Fruit fly (Drosophila melanogaster): ENCODE results near the gene Rpt3R.
A peak's percentile ranks its signal among the peaks of the same experiment; 100 is the strongest.

Gene Rpt3R

dm6 chr3R:9705008-9705628 lies 51.2 kb downstream of the Rpt3R start, which contains the start of gene Unc-115a (continued):
- TF ChIP-seq gcm2 (GFP tag; optimal IDR thresholded peaks at IDR 0.05) (peak; percentile 53), eve (GFP tag; optimal IDR thresholded peaks at IDR 0.05) (no peak), sd (tag; optimal IDR thresholded peaks at IDR 0.05) (peak; percentile 49), Asciz (GFP tag; optimal IDR thresholded peaks at IDR 0.05) (no peak), pum (GFP tag; optimal IDR thresholded peaks at IDR 0.05) (peak; percentile 6), tgo (GFP tag; IDR thresholded peaks at IDR 0.05) (no peak), Dek (tag; optimal IDR thresholded peaks at IDR 0.05) (peak; percentile 71), CG17612 (GFP tag; IDR thresholded peaks at IDR 0.05) (no peak), CG8765 (GFP tag; IDR thresholded peaks at IDR 0.05) (no peak), CG30403 (GFP tag; optimal IDR thresholded peaks at IDR 0.05) (peak; percentile 29), bab2 (GFP tag; optimal IDR thresholded peaks at IDR 0.05) (peak; percentile 15), CG16813 (GFP tag; IDR thresholded peaks at IDR 0.05; ENCODE audit: partially characterized antibody) (no peak), CG9609 (GFP tag; optimal IDR thresholded peaks at IDR 0.05) (peak; percentile 9), CG6791 (GFP tag; IDR thresholded peaks at IDR 0.05; ENCODE audit: partially characterized antibody) (no peak), caup (GFP tag; optimal IDR thresholded peaks at IDR 0.05; ENCODE audit: severe bottlenecking) (peak; percentile 61), CG11695 (GFP tag; IDR thresholded peaks at IDR 0.05) (no peak), CTCF (GFP tag; optimal IDR thresholded peaks at IDR 0.05) (peak; percentile 79), Adf1 (GFP tag; IDR thresholded peaks at IDR 0.05) (no peak), Deaf1 (tag; optimal IDR thresholded peaks at IDR 0.05) (peak; percentile 96), CG8290 (GFP tag; optimal IDR thresholded peaks at IDR 0.05) (peak; percentile 12), CG8290 (tag; optimal IDR thresholded peaks at IDR 0.05) (peak in 1 of 2 experiments; percentile 86), yki (optimal IDR thresholded peaks at IDR 0.05) (no peak), B-H2 (GFP tag; optimal IDR thresholded peaks at IDR 0.05) (peak; percentile 78), CG4360 (GFP tag; IDR thresholded peaks at IDR 0.05) (no peak), CG17568 (GFP tag; optimal IDR thresholded peaks at IDR 0.05) (no peak), Ets65A (GFP tag) (peak; percentile 90), amos (GFP tag; IDR thresholded peaks at IDR 0.05; ENCODE audit: partially characterized antibody) (no peak), Dbx (GFP tag; IDR thresholded peaks at IDR 0.05) (no peak), ems (GFP tag; optimal IDR thresholded peaks at IDR 0.05) (peak; percentile 17), lilli (GFP tag; optimal IDR thresholded peaks at IDR 0.05) (peak; percentile 39), fd96Cb (tag; optimal IDR thresholded peaks at IDR 0.05) (no peak), dmrt11E (tag; optimal IDR thresholded peaks at IDR 0.05) (peak; percentile 17), Fer2 (tag; optimal IDR thresholded peaks at IDR 0.05) (no peak), CG12769 (tag; optimal IDR thresholded peaks at IDR 0.05) (peak; percentile 62), Lhr (GFP tag; optimal IDR thresholded peaks at IDR 0.05) (peak; percentile 92), CG11723 (GFP tag; optimal IDR thresholded peaks at IDR 0.05) (no peak), dm (GFP tag; optimal IDR thresholded peaks at IDR 0.05) (peak; percentile 94), CG5953 (GFP tag; IDR thresholded peaks at IDR 0.05) (no peak), CG12744 (GFP tag; optimal IDR thresholded peaks at IDR 0.05) (peak; percentile 58), aop (GFP tag; IDR thresholded peaks at IDR 0.05) (no peak), so (GFP tag; IDR thresholded peaks at IDR 0.05) (no peak), CG7786 (GFP tag; optimal IDR thresholded peaks at IDR 0.05) (peak; percentile 13), BtbVII (GFP tag; optimal IDR thresholded peaks at IDR 0.05) (peak; percentile 41), Ets97D (GFP tag; optimal IDR thresholded peaks at IDR 0.05) (peak; percentile 92), Hr51 (GFP tag; optimal IDR thresholded peaks at IDR 0.05) (peak in 1 of 2 experiments; percentile 6), CG2202 (tag; optimal IDR thresholded peaks at IDR 0.05) (peak; percentile 3), gfzf (GFP tag; optimal IDR thresholded peaks at IDR 0.05) (peak; percentile 98), CG14667 (GFP tag; IDR thresholded peaks at IDR 0.05) (no peak), Dip3 (GFP tag; optimal IDR thresholded peaks at IDR 0.05) (peak; percentile 25), CG18011 (GFP tag; optimal IDR thresholded peaks at IDR 0.05) (no peak), CG12391 (tag; optimal IDR thresholded peaks at IDR 0.05) (peak; percentile 59), Hr3 (GFP tag; optimal IDR thresholded peaks at IDR 0.05) (peak; percentile 24)
